Worm (Caenorhabditis elegans): ENCODE data around the gene nduv-2.

nduv-2 gene

DNA sequence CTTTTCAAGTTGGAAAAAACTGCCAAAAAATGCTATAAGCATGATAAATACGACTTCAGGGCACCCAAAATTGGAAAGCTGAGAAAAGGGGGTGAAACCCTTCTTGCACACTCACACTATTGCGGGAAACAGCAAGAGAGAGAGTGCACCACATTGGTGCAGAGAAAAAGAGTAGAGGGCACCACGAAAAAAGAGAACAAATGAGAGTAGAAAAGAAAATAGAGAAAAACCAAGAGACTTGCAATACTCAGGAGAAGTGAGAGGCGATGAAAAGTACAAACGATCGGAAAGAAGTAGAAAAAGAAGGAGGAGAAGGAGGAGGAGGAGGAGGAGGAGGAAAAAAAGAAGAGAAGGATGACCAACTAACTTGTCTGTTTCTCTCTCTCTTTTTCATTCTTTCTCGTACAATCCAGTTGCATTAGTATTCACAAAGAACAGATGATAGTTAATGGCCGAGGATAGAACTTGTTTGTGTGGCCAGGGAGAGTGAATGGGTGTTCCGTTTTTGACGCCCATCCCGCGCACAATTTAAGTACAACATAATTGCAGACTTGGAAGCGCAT, 29.9 kb upstream of the nduv-2 start:
- TF ChIP-seq madf-8 (GFP tag; conservative IDR thresholded peaks at IDR 0.05) (no peak), rpc-1 (optimal IDR thresholded peaks at IDR 0.05) (no peak), rpc-1 (tag; optimal IDR thresholded peaks at IDR 0.05) (no peak), F39B2.1 (GFP tag; IDR thresholded peaks at IDR 0.05) (no peak), lsl-1 (GFP tag; optimal IDR thresholded peaks at IDR 0.05) (no peak), tlf-1 (GFP tag; optimal IDR thresholded peaks at IDR 0.05) (peak; percentile 3), Y79H2A.3 (GFP tag; conservative IDR thresholded peaks at IDR 0.05) (0 out of 2 replicates have a peak, but pooled peaks have one; percentile 27), aptf-3 (GFP tag; IDR thresholded peaks at IDR 0.05) (no peak), ztf-22 (GFP tag; optimal IDR thresholded peaks at IDR 0.05) (no peak), rcor-1 (GFP tag; IDR thresholded peaks at IDR 0.05) (0 out of 2 replicates have a peak, but pooled peaks have one; percentile 13), hsf-1 (GFP tag; IDR thresholded peaks at IDR 0.05) (no peak), nhr-90 (tag; optimal IDR thresholded peaks at IDR 0.05) (no peak), attf-3 (GFP tag; conservative IDR thresholded peaks at IDR 0.05) (no peak), T26A5.8 (tag; optimal IDR thresholded peaks at IDR 0.05) (no peak), ZK185.1 (tag; optimal IDR thresholded peaks at IDR 0.05; ENCODE audit: poor library complexity, severe bottlenecking) (no peak), hlh-26 (GFP tag; conservative IDR thresholded peaks at IDR 0.05) (no peak), mcd-1 (GFP tag; IDR thresholded peaks at IDR 0.05) (peak; percentile 60), ceh-91 (GFP tag; IDR thresholded peaks at IDR 0.05) (no peak), bed-2 (GFP tag; IDR thresholded peaks at IDR 0.05) (no peak), lsy-27 (tag; optimal IDR thresholded peaks at IDR 0.05; ENCODE audit: borderline replicate concordance, insufficient read depth) (no peak), repo-1 (tag; optimal IDR thresholded peaks at IDR 0.05) (peak; percentile 21), egl-44 (GFP tag; IDR thresholded peaks at IDR 0.05) (no peak), lin-40 (tag; optimal IDR thresholded peaks at IDR 0.05) (peak; percentile 29), ztf-28 (GFP tag; IDR thresholded peaks at IDR 0.05) (no peak), ztf-25 (GFP tag; IDR thresholded peaks at IDR 0.05) (no peak), egrh-3 (GFP tag; IDR thresholded peaks at IDR 0.05) (peak; percentile 79), B0336.3 (GFP tag; IDR thresholded peaks at IDR 0.05) (no peak), gei-17 (GFP tag; optimal IDR thresholded peaks at IDR 0.05) (no peak), F49E8.2 (tag; optimal IDR thresholded peaks at IDR 0.05; ENCODE audit: insufficient read depth) (no peak), athp-1 (tag; optimal IDR thresholded peaks at IDR 0.05) (no peak), sea-2 (GFP tag; IDR thresholded peaks at IDR 0.05) (no peak), nhr-27 (tag; optimal IDR thresholded peaks at IDR 0.05) (no peak), nfyb-1 (GFP tag; IDR thresholded peaks at IDR 0.05) (0 out of 2 replicates have a peak, but pooled peaks have one; percentile 46), ztf-18 (tag; optimal IDR thresholded peaks at IDR 0.05) (no peak), lin-54 (GFP tag; optimal IDR thresholded peaks at IDR 0.05) (peak; percentile 32), mxl-1 (tag; optimal IDR thresholded peaks at IDR 0.05) (no peak), ztf-6 (GFP tag; IDR thresholded peaks at IDR 0.05) (no peak), lin-35 (GFP tag; optimal IDR thresholded peaks at IDR 0.05) (peak in 1 of 3 experiments; percentile 61), akir-1 (GFP tag; optimal IDR thresholded peaks at IDR 0.05) (no peak), ceh-40 (GFP tag; IDR thresholded peaks at IDR 0.05) (0 out of 2 replicates have a peak, but pooled peaks have one; percentile 53), F23B12.7 (tag; optimal IDR thresholded peaks at IDR 0.05; ENCODE audit: insufficient read depth) (no peak), ceh-58 (GFP tag; IDR thresholded peaks at IDR 0.05) (0 out of 2 replicates have a peak, but pooled peaks have one; percentile 77), attf-5 (GFP tag; optimal IDR thresholded peaks at IDR 0.05) (peak; percentile 6), atf-7 (tag; optimal IDR thresholded peaks at IDR 0.05) (no peak), die-1 (tag; optimal IDR thresholded peaks at IDR 0.05) (no peak), hmg-1.2 (GFP tag; IDR thresholded peaks at IDR 0.05) (peak; percentile 39), madf-3 (GFP tag; IDR thresholded peaks at IDR 0.05) (no peak), Y95B8A.8 (GFP tag; IDR thresholded peaks at IDR 0.05) (no peak)

Data from whole organism, young adult.